Fruit fly (Drosophila melanogaster): ENCODE results near the gene enc.

DNA sequence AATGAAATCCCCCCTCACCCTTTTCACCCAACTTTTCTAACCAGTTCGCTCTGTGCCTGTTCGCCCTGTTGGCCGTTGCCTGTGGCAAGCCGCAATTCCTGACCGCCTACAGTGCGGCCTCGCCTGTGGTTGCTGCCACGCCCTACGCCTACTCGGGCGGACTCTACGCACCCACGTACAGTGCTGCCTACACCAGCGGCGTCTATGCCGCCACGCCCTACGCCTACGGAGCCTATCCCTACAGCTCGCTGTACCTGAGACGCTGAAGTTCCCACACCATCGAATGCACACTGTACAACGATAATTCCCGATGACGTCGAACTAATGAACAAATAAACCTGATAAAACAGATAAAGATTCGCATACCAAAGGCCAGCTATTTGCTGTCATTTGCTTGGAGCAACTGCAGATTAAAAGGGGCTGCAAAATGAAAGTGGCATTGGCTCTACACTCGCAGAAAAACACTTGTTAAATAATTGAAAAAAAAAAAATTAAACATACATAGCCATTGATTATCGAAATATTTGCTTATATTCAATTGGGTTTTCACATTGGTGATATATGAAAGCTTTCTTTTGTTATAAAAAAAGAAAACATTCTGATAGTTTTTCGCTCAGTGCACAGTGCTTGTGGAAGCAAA is 27.3 kb upstream of the enc start:
- no peak for TF ChIP-seq Dfd (GFP tag; optimal IDR thresholded peaks at IDR 0.05)
- TF ChIP-seq Abd-B (GFP tag; optimal IDR thresholded peaks at IDR 0.05) = no peak
- no peak for TF ChIP-seq N (GFP tag; optimal IDR thresholded peaks at IDR 0.05)
